Worm (Caenorhabditis elegans) whole organism, early embryonic: Measurements from ENCODE around the gene F17C11.12.

Experiments
- B0310.2 ChIP-seq: sonication (generic microtip); optimal IDR thresholded peaks from 2 replicates; lab custom pipeline; 2016; ENCODE audit warnings: mild to moderate bottlenecking, missing genetic modification characterization, missing compliant biosample characterization
- ama-1 ChIP-seq: fragments of 150-350 bp; optimal IDR thresholded peaks from 2 replicates; lab custom pipeline; 2014
- ceh-13 ChIP-seq: fragments of 200-800 bp; sonication (Bioruptor generic); optimal IDR thresholded peaks from 2 replicates; lab custom pipeline; 2018; ENCODE audit warnings: mild to moderate bottlenecking, missing genetic modification characterization, missing compliant biosample characterization
- ets-7 ChIP-seq: sonication (generic microtip); optimal IDR thresholded peaks from 2 replicates; lab custom pipeline; 2016; ENCODE audit warnings: missing genotype, missing genetic modification characterization, missing compliant biosample characterization
- flt-1 ChIP-seq: fragments of 200-800 bp; sonication (Bioruptor generic); IDR thresholded peaks from 2 replicates; pipeline ENCODE4 v1.3.6; 2022; ENCODE audit warnings: missing genetic modification characterization, missing compliant biosample characterization
- hmg-4 ChIP-seq: fragments of 200-800 bp; sonication (Bioruptor generic); optimal IDR thresholded peaks from 2 replicates; lab custom pipeline; 2018; ENCODE audit warnings: mild to moderate bottlenecking, missing genetic modification characterization, missing compliant biosample characterization

DNA sequence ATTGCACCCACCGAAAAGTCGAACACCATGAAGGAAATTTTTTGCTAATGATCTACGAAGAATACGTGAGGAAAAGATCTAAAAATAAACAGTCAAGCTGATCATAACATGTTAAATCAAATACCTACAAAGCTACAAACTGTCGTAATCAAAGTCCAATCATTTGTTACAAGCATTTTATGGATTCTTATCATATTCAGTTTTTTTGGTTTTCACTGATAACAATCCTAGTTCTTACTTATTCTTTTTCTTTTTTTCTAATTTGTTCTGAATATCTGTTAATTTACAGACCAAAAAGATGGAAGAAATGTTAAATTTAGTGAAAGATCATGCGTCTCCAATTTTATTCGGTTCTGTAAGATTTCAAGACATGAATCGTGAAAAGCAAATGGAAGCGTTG is 18.1 kb upstream of the F17C11.12 start, which contains the start of gene F17C11.6:
- TF ChIP-seq ama-1 (lab: Kevin White, UChicago), result no peak
- no peak for TF ChIP-seq flt-1 (GFP tag; lab: Robert Waterston, UW)
- no peak for TF ChIP-seq hmg-4 (GFP tag; lab: Kevin White, UChicago)
- no peak for TF ChIP-seq ets-7
- no peak for TF ChIP-seq B0310.2 (tag; lab: Kevin White, UChicago)
- no peak for TF ChIP-seq ceh-13 (GFP tag; lab: Kevin White, UChicago)
